Fruit fly (Drosophila melanogaster) whole organism: ENCODE results near the gene GluRIIB.

Experiments used
- CG8478 ChIP-seq: fragments of >200 bp; optimal IDR thresholded peaks from 2 replicates; lab custom pipeline; 2018; ENCODE audit warnings: inconsistent platforms
- Dll ChIP-seq: fragments of >200 bp; optimal IDR thresholded peaks from 2 replicates; lab custom pipeline; 2017
- EcR ChIP-seq, 2 experiments: fragments of >200 bp; optimal IDR thresholded peaks; 2 replicates each; lab custom pipeline; 2017; ENCODE audit warnings: missing biosample characterization in 2 of 2, missing genetic modification characterization in 2 of 2, missing genetic modification reagents in 2 of 2
- pan ChIP-seq: fragments of >200 bp; optimal IDR thresholded peaks from 2 replicates; lab custom pipeline; 2017
- psq ChIP-seq: fragments of >200 bp; optimal IDR thresholded peaks from 2 replicates; lab custom pipeline; 2017
- usp ChIP-seq: fragments of >200 bp; optimal IDR thresholded peaks from 2 replicates; lab custom pipeline; 2017; ENCODE audit warnings: missing biosample characterization, missing genetic modification characterization, mixed read lengths

GluRIIB gene

DNA sequence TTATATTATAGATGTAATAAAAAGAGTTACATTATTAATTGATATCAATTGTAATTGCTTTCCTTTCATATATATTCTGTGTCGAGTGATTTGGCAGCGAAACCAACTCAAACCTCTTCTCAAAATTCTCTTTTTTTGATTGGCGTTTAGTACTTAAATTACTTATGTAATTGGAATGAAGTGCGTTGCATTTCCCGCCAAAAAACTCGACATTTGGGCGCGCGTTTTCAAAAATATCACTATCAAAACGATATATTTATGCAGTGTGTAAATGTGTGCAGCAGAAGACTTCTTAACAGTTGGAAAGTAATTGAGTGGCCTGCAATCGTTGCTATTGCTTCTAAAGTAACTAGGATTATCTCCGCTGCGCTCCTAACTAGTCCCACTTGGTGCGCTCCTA is 22.1 kb upstream of the GluRIIB start:
- TF ChIP-seq pan (lab: Kevin White, UChicago), result no peak
- no peak for TF ChIP-seq CG8478 (lab: Kevin White, UChicago)
- no peak for TF ChIP-seq psq
- no peak for TF ChIP-seq EcR (GFP tag; optimal IDR thresholded peaks at IDR 0.05; lab: Kevin White, UChicago)
- no peak for TF ChIP-seq Dll (lab: Kevin White, UChicago)
- TF ChIP-seq usp (GFP tag; lab: Kevin White, UChicago), result no peak

DNA sequence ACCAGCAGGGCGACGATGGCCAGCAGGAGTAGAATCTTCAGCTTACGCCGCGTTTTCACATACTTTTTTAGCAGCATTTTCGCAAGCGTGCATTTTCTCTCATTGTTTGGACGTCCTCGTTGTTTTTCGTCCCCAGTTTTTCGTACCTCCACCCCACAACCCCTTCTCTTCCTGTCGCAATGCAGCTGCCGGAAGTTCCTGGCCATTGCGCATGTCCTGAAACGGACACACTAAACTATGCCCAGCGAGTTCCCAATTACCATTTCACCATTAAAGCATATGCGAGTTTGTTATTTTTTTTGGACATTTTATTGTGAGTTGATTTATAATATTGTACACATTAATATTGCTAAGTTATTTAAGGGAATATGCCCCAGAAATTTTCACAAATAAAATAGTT is 20.1 kb upstream of the GluRIIB start, which contains the start of gene CG14015:
CG14015 (minus strand) TSS at position 163 of the 400 bp plus-strand sequence.
- TF ChIP-seq CG8478 (lab: Kevin White, UChicago), result no peak
- no peak for TF ChIP-seq EcR (GFP tag; optimal IDR thresholded peaks at IDR 0.05; lab: Kevin White, UChicago)
- no peak for TF ChIP-seq usp (GFP tag; lab: Kevin White, UChicago)
- no peak for TF ChIP-seq Dll (lab: Kevin White, UChicago)
- no peak for TF ChIP-seq psq
- TF ChIP-seq pan (lab: Kevin White, UChicago), result no peak

DNA sequence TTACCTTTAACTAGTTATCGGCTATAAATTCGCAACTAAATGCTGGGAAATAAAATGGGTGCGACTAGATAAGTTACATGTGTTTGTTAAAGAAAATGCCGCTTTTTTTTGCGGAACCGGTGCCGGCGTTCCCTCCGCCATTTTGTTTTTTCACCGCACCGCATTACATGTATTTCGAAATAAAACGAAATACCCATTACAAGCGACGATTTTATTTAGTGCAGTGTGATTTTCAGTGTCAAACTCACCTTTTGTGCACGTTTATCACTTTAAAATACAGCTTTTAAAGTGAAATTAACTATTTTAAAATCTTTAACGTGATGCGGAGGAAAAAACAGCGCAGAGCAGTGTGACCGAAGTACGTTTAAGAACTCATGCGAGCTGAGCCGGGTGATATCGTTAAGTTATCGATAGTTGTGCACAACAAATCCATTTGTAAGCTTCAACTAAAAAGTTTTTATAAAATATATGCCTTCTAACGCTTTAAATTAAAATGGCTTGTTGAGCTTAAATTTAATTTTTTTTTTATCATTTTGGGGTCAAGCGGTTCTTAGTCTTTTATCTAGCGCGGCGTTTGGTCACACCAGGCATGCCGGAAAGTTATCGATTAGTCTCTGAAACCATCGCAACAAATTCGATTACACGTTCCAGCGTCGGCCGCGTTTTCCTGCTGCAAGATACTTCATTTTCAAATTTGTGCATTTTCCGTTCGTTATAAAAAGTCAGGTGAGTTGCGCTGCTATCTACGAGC is 17.0 kb upstream of the GluRIIB start, which contains the start of the genes Hel25E and Lam:
Hel25E (minus strand) TSS at position 380 of the 751 bp plus-strand sequence.
Lam (plus strand) TSS at position 546 of the 751 bp plus-strand sequence.
- no peak for TF ChIP-seq Dll (lab: Kevin White, UChicago)
- TF ChIP-seq usp (GFP tag; lab: Kevin White, UChicago), result no peak
- TF ChIP-seq CG8478 (lab: Kevin White, UChicago), result no peak
- TF ChIP-seq pan (lab: Kevin White, UChicago), result no peak
- no peak for TF ChIP-seq psq
- TF ChIP-seq EcR (GFP tag; optimal IDR thresholded peaks at IDR 0.05; lab: Kevin White, UChicago), result no peak

DNA sequence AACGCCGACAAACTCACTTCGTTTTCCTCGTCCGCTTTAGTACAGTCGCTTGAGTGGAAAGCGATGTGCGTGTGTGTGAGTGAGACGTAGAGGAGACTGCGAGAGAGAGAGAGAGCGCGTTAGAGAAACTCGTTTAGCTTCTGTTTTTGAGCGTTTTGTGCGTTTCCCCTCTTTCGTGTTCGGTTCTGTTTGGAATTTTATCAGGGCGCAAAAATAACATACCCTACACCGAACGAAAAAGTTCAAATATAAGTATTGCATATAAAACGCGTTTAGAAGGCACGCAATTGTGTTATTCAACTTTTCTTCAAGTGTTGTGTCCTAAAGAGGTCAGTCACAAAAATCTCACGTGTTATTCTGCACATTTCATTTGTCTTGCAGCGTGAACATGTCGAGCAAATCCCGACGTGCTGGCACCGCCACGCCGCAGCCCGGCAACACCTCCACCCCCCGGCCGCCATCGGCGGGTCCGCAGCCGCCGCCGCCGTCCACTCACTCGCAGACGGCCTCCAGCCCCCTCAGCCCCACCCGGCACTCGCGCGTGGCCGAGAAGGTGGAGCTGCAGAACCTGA is 16.1 kb upstream of the GluRIIB start:
- TF ChIP-seq CG8478 (lab: Kevin White, UChicago), result no peak
- TF ChIP-seq usp (GFP tag; lab: Kevin White, UChicago), result no peak
- TF ChIP-seq pan (lab: Kevin White, UChicago), result no peak
- no peak for TF ChIP-seq EcR (GFP tag; optimal IDR thresholded peaks at IDR 0.05; lab: Kevin White, UChicago)
- no peak for TF ChIP-seq psq
- no peak for TF ChIP-seq Dll (lab: Kevin White, UChicago)

DNA sequence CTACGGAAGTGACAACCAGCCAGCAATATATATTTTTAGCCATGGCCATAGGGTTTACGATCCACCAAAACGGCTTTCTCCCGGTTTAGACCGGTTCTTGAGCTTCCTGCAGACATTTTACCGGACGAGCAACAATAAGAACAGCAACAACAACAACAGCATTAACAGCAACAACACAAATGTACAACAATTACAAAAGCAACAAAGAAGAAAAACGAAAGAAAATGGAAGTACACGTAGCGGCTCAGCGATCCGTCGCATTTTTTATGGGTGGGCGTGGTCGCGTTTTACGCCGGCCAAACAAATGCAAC is 13.0 kb upstream of the GluRIIB start:
- TF ChIP-seq psq (no peak), CG8478 (lab: Kevin White, UChicago) (no peak), EcR (GFP tag; optimal IDR thresholded peaks at IDR 0.05; lab: Kevin White, UChicago) (no peak), Dll (lab: Kevin White, UChicago) (no peak), pan (lab: Kevin White, UChicago) (no peak), usp (GFP tag; lab: Kevin White, UChicago) (no peak)

DNA sequence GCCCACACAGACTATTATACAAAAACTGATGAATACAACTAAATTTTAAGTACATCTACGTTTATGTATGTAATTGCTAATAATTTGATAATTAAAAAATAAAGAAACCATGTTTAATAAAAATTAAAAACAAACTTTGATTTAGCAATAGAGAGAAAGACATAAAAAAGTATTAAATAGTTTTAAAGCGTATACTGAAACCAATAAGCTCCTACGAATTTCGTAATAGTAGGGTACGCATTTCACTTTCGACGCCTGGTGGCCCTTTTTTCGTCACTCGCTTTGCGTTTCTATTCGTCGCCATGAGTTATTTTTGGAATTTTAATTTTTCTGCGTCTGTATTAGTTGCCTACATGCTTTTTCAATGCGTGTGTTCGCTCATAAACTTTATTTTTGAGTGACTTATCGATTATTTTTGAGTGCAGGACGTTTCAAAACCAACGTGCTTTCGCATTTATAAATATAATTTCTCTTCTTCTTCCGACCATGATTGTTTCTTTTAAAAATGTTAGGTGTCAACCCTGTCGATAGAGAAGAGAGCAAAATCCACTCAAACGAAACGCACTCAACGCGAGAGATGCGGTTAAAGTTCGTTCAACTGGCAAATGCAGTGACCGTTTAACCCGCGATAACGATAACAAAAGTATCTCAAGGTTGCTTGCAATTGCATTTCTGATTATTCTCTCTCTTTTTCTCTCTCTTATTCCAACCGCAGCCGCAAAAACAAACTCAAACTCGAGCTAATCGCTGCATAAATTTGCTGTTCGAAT is 12.4 kb upstream of the GluRIIB start, which contains the start of gene Oscillin:
Oscillin (plus strand) TSS at position 569 of the 770 bp plus-strand sequence.
- TF ChIP-seq psq (no peak), Dll (lab: Kevin White, UChicago) (no peak), CG8478 (lab: Kevin White, UChicago) (no peak), pan (lab: Kevin White, UChicago) (no peak), usp (GFP tag; lab: Kevin White, UChicago) (no peak), EcR (GFP tag; optimal IDR thresholded peaks at IDR 0.05; lab: Kevin White, UChicago) (no peak)

DNA sequence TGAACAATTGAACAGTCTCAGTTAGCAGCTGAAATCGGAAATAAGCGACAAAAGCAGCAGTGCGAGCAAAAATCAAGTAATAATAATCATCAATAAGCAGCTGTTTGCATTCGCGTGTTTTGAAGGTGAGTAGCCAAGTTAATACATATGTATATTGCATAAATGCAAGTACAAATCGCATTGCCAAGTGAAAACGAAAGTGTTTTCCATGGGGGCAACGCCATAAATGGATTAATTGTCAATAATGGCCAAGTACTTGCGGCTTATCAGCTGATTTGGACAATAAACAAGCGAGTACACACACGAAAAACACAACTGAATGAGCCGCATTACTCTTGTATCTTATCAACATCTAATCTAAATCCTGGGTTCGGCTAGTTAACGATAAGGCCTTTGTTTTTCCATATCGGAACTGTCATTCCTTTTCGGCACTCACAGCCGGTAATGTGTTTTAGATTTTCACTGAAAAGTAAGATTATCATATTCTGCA is 11.8 kb upstream of the GluRIIB start:
- TF ChIP-seq EcR (GFP tag; optimal IDR thresholded peaks at IDR 0.05; lab: Kevin White, UChicago) (no peak), Dll (lab: Kevin White, UChicago) (no peak), usp (GFP tag; lab: Kevin White, UChicago) (no peak), CG8478 (lab: Kevin White, UChicago) (no peak), psq (no peak), pan (lab: Kevin White, UChicago) (no peak)

DNA sequence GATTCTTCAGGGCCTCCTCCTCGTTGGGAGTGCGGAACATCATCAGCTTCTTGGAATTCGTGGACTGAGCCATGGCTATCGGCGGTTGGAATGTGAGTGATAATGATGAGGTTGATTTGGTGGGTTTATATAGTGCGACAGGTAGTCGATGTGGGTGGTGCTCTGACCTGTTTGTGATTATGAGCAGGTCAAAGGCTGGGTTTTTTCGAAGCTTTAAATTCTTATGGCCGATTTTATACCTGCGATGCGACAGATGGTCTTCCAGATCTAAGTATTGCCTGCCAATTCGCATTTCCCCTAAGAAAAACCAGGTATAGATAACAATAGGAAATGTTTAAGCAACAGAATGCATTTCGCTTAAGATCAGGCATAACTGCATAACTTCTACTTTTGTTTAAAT is 8.4 kb upstream of the GluRIIB start, which contains the start of gene CG14014:
CG14014 (minus strand) TSS at position 101 of the 400 bp plus-strand sequence.
- TF ChIP-seq Dll (lab: Kevin White, UChicago), result no peak
- TF ChIP-seq pan (lab: Kevin White, UChicago), result no peak
- TF ChIP-seq EcR (GFP tag; optimal IDR thresholded peaks at IDR 0.05; lab: Kevin White, UChicago), result no peak
- no peak for TF ChIP-seq CG8478 (lab: Kevin White, UChicago)
- no peak for TF ChIP-seq psq

DNA sequence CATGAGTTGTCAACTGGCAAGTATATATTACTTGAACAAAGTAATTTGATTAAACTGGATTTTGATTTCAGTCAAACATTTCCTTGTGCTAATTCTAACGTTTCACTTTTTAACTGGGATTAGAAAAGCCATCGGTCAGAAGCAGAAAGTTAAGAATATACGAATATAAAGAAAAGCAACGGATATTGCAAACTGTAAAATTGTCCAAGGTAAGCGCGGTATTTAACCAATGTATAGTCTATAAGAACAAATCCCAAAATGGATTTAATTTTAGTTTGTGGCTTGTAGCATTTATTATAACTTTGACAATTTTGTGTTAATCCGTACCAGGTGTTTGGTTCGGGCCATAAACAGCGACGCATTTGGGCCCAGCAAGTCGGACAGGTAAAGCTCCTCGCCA is 7.6 kb upstream of the GluRIIB start, which contains the start of gene CG18269:
CG18269 (plus strand) TSS at position 301 of the 400 bp plus-strand sequence.
- no peak for TF ChIP-seq Dll (lab: Kevin White, UChicago)
- TF ChIP-seq psq, result no peak
- no peak for TF ChIP-seq pan (lab: Kevin White, UChicago)
- TF ChIP-seq EcR (GFP tag; optimal IDR thresholded peaks at IDR 0.05; lab: Kevin White, UChicago), result no peak
- TF ChIP-seq CG8478 (lab: Kevin White, UChicago), result no peak
- TF ChIP-seq usp (GFP tag; lab: Kevin White, UChicago), result no peak

DNA sequence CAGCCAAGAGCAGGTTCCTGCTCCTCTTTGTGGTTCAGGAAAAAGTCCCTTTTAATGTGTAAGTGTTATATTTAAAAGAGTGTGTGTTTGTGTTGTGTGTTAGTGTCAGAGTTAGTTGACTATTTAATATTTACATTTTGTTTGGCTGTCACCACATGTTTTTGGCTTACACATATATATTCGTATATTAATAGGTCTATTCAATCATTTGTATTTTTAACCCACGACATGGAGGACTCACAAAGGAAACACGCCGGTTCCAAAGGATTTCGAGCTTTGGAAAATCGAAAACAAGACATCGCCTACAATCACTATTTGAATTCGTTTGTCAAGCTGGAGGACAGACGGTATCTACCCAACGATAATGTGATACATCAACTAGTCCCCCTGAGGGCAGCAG is 5.4 kb upstream of the GluRIIB start, which contains the start of the genes CG14013 and CG14017:
CG14013 (minus strand) TSS at position 101 of the 400 bp plus-strand sequence.
CG14017 (plus strand) TSS at position 148 of the 400 bp plus-strand sequence.
- no peak for TF ChIP-seq pan (lab: Kevin White, UChicago)
- no peak for TF ChIP-seq CG8478 (lab: Kevin White, UChicago)
- no peak for TF ChIP-seq psq
- TF ChIP-seq Dll (lab: Kevin White, UChicago), result no peak
- TF ChIP-seq usp (GFP tag; lab: Kevin White, UChicago), result no peak
